Worm (Caenorhabditis elegans): ENCODE results near the gene plc-1.

- TF ChIP-seq ets-7 (tag; optimal IDR thresholded peaks at IDR 0.05) (no peak), flt-1 (GFP tag; IDR thresholded peaks at IDR 0.05) (no peak), ceh-36 (tag; optimal IDR thresholded peaks at IDR 0.05) (no peak), ama-1 (optimal IDR thresholded peaks at IDR 0.05) (no peak), hmg-4 (GFP tag; optimal IDR thresholded peaks at IDR 0.05) (no peak)
Observed at ce11 chrX:10861673-10862072, 23.2 kb upstream of the plc-1 start.
